Worm (Caenorhabditis elegans): Measurements from ENCODE around the gene znf-593.
"Not testable (repeated sequence)": the region's sequence is repeated elsewhere in the genome, so short reads cannot be mapped to it uniquely, and the experiment has no call there.

znf-593 gene

ce11 chrIII:11891335-11891734, 27.2 kb downstream of the znf-593 start, which contains the start of gene faah-5:
TSS of gene faah-5 (minus strand) at chrIII:11891435.
- TF ChIP-seq flh-1 (GFP tag; optimal IDR thresholded peaks at IDR 0.05) (no peak), cnd-1 (tag; optimal IDR thresholded peaks at IDR 0.05) (no peak), ham-2 (GFP tag; optimal IDR thresholded peaks at IDR 0.05) (no peak), pha-4 (tag; optimal IDR thresholded peaks at IDR 0.05) (no peak), M03D4.4 (tag; optimal IDR thresholded peaks at IDR 0.05) (no peak), nhr-28 (tag; optimal IDR thresholded peaks at IDR 0.05) (no peak), nhr-12 (tag; optimal IDR thresholded peaks at IDR 0.05) (no peak), hlh-1 (tag; optimal IDR thresholded peaks at IDR 0.05) (no peak), drap-1 (GFP tag; optimal IDR thresholded peaks at IDR 0.05) (no peak), snpc-4 (tag; optimal IDR thresholded peaks at IDR 0.05) (no peak), zip-8 (tag; optimal IDR thresholded peaks at IDR 0.05) (no peak)

ce11 chrIII:11883694-11884093, 34.8 kb downstream of the znf-593 start, which contains the start of gene fbxb-22:
TSS of gene fbxb-22 (minus strand) at chrIII:11883754.
- not testable (repeated sequence) for TF ChIP-seq unc-39 (tag; optimal IDR thresholded peaks at IDR 0.05); ceh-39 (tag; optimal IDR thresholded peaks at IDR 0.05); bed-3 (GFP tag; optimal IDR thresholded peaks at IDR 0.05)

- TF ChIP-seq unc-120 (tag; optimal IDR thresholded peaks at IDR 0.05; ENCODE audit: poor library complexity, severe bottlenecking) (no peak), lin-13 (tag; optimal IDR thresholded peaks at IDR 0.05) (no peak), flh-1 (GFP tag; optimal IDR thresholded peaks at IDR 0.05) (no peak), ceh-39 (tag; optimal IDR thresholded peaks at IDR 0.05) (no peak), pha-4 (tag; optimal IDR thresholded peaks at IDR 0.05) (no peak), unc-39 (tag; optimal IDR thresholded peaks at IDR 0.05) (no peak), sem-2 (GFP tag; optimal IDR thresholded peaks at IDR 0.05) (no peak), lin-32 (GFP tag; optimal IDR thresholded peaks at IDR 0.05) (no peak), elt-1 (tag; optimal IDR thresholded peaks at IDR 0.05; ENCODE audit: borderline replicate concordance, insufficient read depth) (no peak), ceh-83 (GFP tag; optimal IDR thresholded peaks at IDR 0.05) (no peak)
These were observed 37.0 kb downstream of the znf-593 start for ce11 chrIII:11881549-11881948.

ce11 chrIII:11878751-11879150, 39.8 kb downstream of the znf-593 start, which contains the start of gene Y56A3A.6:
TSS of gene Y56A3A.6 (minus strand) at chrIII:11878803.
- TF ChIP-seq pha-4 (tag; optimal IDR thresholded peaks at IDR 0.05) (no peak), nhr-28 (tag; optimal IDR thresholded peaks at IDR 0.05) (no peak), nhr-2 (tag; optimal IDR thresholded peaks at IDR 0.05) (no peak), mls-2 (tag; optimal IDR thresholded peaks at IDR 0.05) (no peak), unc-39 (tag; optimal IDR thresholded peaks at IDR 0.05) (no peak), sptf-1 (tag; optimal IDR thresholded peaks at IDR 0.05) (no peak), hlh-1 (tag; optimal IDR thresholded peaks at IDR 0.05) (no peak), ceh-43 (GFP tag; optimal IDR thresholded peaks at IDR 0.05) (no peak), ztf-11 (tag; optimal IDR thresholded peaks at IDR 0.05) (no peak), ceh-39 (tag; optimal IDR thresholded peaks at IDR 0.05) (no peak), ham-2 (GFP tag; optimal IDR thresholded peaks at IDR 0.05) (no peak)

- TF ChIP-seq sptf-1 (tag; optimal IDR thresholded peaks at IDR 0.05) (peak; percentile 42), ces-1 (GFP tag; optimal IDR thresholded peaks at IDR 0.05) (no peak)
These were observed 42.4 kb downstream of the znf-593 start for ce11 chrIII:11876130-11876529.

- no peak for TF ChIP-seq unc-120 (tag; optimal IDR thresholded peaks at IDR 0.05; ENCODE audit: poor library complexity, severe bottlenecking)
- TF ChIP-seq cnd-1 (tag; optimal IDR thresholded peaks at IDR 0.05) = no peak
- no peak for TF ChIP-seq ceh-43 (GFP tag; optimal IDR thresholded peaks at IDR 0.05)
- TF ChIP-seq nhr-28 (tag; optimal IDR thresholded peaks at IDR 0.05) = no peak
- no peak for TF ChIP-seq ceh-83 (GFP tag; optimal IDR thresholded peaks at IDR 0.05)
- TF ChIP-seq mep-1 (tag; optimal IDR thresholded peaks at IDR 0.05) = no peak
- TF ChIP-seq blmp-1 (tag; optimal IDR thresholded peaks at IDR 0.05) = no peak
These were observed 44.3 kb downstream of the znf-593 start for ce11 chrIII:11874242-11874641.

ce11 chrIII:11871617-11872016, 46.9 kb downstream of the znf-593 start:
- no peak for TF ChIP-seq mls-2 (tag; optimal IDR thresholded peaks at IDR 0.05)
- no peak for TF ChIP-seq flh-1 (GFP tag; optimal IDR thresholded peaks at IDR 0.05)
- TF ChIP-seq pha-4 (tag; optimal IDR thresholded peaks at IDR 0.05) = no peak
- TF ChIP-seq mep-1 (tag; optimal IDR thresholded peaks at IDR 0.05) = no peak
- TF ChIP-seq lsy-2 (tag; optimal IDR thresholded peaks at IDR 0.05) = no peak
- TF ChIP-seq nhr-12 (tag; optimal IDR thresholded peaks at IDR 0.05) = no peak
- TF ChIP-seq nhr-76 (tag; optimal IDR thresholded peaks at IDR 0.05) = no peak
- no peak for TF ChIP-seq sptf-1 (tag; optimal IDR thresholded peaks at IDR 0.05)
- no peak for TF ChIP-seq nhr-2 (tag; optimal IDR thresholded peaks at IDR 0.05)
- TF ChIP-seq snpc-4 (tag; optimal IDR thresholded peaks at IDR 0.05) = no peak
- TF ChIP-seq nhr-237 (tag; optimal IDR thresholded peaks at IDR 0.05) = no peak
- no peak for TF ChIP-seq ztf-11 (tag; optimal IDR thresholded peaks at IDR 0.05)
- TF ChIP-seq hlh-1 (tag; optimal IDR thresholded peaks at IDR 0.05) = no peak
- no peak for TF ChIP-seq elt-1 (tag; optimal IDR thresholded peaks at IDR 0.05; ENCODE audit: borderline replicate concordance, insufficient read depth)
- no peak for TF ChIP-seq M03D4.4 (tag; optimal IDR thresholded peaks at IDR 0.05)
- no peak for TF ChIP-seq lin-32 (GFP tag; optimal IDR thresholded peaks at IDR 0.05)
- no peak for TF ChIP-seq elt-3 (tag; optimal IDR thresholded peaks at IDR 0.05)
- no peak for TF ChIP-seq tbx-8 (GFP tag; optimal IDR thresholded peaks at IDR 0.05)
- no peak for TF ChIP-seq bed-3 (GFP tag; optimal IDR thresholded peaks at IDR 0.05)

Measured in whole organism, mixed stage, embryonic.